Fruit fly (Drosophila melanogaster) whole organism: ENCODE measurements around the gene jar.

Experiments used
- CG8478 ChIP-seq: fragments of >200 bp; optimal IDR thresholded peaks from 2 replicates; lab custom pipeline; 2018; ENCODE audit warnings: inconsistent platforms
- Dll ChIP-seq: fragments of >200 bp; optimal IDR thresholded peaks from 2 replicates; lab custom pipeline; 2017
- EcR ChIP-seq, 2 experiments: fragments of >200 bp; optimal IDR thresholded peaks; 2 replicates each; lab custom pipeline; 2017; ENCODE audit warnings: missing biosample characterization in 2 of 2, missing genetic modification characterization in 2 of 2, missing genetic modification reagents in 2 of 2
- pan ChIP-seq: fragments of >200 bp; optimal IDR thresholded peaks from 2 replicates; lab custom pipeline; 2017
- psq ChIP-seq: fragments of >200 bp; optimal IDR thresholded peaks from 2 replicates; lab custom pipeline; 2017
- usp ChIP-seq: fragments of >200 bp; optimal IDR thresholded peaks from 2 replicates; lab custom pipeline; 2017; ENCODE audit warnings: missing biosample characterization, missing genetic modification characterization, mixed read lengths

Gene jar

DNA sequence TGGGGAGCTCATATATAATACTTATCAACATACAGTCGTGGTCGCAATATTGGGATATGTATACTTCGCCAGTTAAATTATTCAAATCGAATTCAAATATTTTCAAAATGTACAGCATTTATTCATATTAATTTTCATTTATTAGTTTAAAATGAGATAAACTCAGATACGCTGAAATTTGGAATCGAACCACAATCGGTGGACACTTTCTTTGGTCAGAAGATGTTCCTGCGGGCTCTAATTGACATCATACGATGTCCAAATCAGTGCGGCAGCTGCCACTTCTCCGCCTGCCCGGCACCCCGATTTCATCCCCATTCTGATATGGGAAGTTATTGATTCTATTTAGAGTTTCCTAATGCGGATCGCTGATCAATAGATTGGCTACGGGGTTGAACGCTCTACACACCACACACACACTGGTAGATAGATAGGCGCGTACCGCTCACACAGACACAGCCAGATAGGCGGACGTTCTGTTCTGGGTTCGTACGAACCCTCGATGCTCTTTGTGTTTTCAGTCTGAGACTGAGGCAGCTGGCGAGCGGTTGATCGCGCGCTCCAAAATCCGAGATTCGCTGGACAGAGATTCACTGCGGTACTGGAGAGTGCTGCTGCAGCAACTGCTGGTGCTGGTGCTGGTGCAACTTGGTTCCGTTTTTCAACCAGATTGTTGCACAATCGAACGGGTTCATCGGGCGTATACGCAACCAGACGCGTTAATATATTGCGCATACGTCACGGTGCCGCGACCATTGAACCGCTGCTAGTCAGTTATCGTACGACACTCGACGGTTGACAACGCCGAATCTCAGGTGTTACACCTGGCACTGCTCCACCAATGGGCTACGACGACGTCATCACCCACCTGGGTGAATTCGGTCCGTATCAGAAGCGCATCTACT, 5.3 kb upstream of the jar start, which contains the start of gene Orct:
Orct (plus strand) TSS at position 157 of the 905 bp plus-strand sequence.
- no peak for TF ChIP-seq pan
- TF ChIP-seq EcR (GFP tag; optimal IDR thresholded peaks at IDR 0.05; lab: Kevin White, UChicago) = peak in 1 of 2 experiments; percentile 19
- no peak for TF ChIP-seq usp (GFP tag; lab: Kevin White, UChicago)

DNA sequence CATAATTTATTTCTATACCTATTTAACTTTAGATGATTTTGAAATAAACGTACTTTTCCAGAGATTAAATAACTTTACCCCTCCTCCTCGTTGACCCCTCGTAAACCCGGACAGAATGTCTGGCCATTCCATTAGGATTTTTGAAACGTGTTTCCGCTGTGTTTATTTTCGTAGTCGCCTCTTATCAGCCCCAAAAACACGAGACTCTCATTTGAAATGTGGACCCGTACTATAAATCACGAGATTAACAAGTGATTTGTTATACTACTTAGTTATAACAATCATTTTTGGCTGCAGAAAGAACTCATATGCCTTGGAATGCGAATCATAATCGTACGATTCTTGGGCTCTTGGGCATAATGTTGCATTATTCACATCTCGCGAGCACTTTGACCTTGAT, 4.4 kb upstream of the jar start:
- TF ChIP-seq EcR (GFP tag; optimal IDR thresholded peaks at IDR 0.05; lab: Kevin White, UChicago) = no peak
- TF ChIP-seq psq (lab: Kevin White, UChicago) = no peak

DNA sequence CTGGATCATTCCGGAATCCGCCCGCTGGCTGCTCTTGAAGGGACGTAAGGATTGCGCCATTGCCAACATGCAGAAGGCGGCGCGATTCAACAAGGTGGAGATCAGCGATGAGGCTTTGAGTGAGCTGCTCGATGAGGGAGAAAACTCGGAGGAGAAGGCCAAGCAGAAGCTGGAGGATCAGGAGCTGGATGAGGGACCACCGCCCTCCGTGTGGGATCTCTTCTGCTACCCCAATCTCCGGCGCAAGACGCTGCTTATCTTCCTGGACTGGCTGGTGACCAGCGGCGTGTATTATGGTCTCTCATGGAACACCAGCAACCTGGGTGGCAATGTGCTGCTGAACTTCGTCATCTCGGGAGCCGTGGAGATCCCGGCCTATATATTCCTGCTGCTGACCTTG, 3.2 kb upstream of the jar start:
- TF ChIP-seq Dll (lab: Kevin White, UChicago) (no peak), psq (lab: Kevin White, UChicago) (no peak), EcR (GFP tag; optimal IDR thresholded peaks at IDR 0.05; lab: Kevin White, UChicago) (no peak), usp (GFP tag; lab: Kevin White, UChicago) (no peak), pan (no peak), CG8478 (no peak)

DNA sequence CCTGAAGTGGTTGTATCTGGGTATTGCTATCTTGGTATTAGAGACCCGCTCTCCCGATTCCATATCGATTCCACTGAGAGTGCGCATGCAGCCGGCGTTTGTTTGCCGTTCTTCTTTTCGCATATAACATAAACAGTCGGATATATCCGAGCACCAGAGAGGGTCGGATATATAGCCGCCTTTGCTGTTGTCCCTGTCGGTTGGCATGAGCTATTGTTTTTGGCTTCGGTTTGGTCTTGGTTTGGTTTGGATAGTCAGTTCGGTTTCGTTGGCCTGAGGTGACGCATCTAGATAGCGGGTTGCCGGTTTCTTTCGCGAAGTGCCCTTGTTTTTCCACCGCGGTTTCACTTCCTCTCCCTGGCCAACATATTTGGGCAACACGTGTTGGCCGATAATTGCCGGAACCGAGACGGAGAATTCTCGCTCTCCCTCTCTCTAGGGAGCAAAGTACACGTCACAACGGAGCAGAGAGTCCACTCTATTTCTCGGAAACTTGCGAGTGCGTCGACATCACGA, 1.8 kb upstream of the jar start, which contains the start of gene Orct2:
Orct2 (plus strand) TSS at position 255 of the 516 bp plus-strand sequence.
- peak; percentile 34 for TF ChIP-seq Dll (lab: Kevin White, UChicago)
- no peak for TF ChIP-seq usp (GFP tag; lab: Kevin White, UChicago)

DNA sequence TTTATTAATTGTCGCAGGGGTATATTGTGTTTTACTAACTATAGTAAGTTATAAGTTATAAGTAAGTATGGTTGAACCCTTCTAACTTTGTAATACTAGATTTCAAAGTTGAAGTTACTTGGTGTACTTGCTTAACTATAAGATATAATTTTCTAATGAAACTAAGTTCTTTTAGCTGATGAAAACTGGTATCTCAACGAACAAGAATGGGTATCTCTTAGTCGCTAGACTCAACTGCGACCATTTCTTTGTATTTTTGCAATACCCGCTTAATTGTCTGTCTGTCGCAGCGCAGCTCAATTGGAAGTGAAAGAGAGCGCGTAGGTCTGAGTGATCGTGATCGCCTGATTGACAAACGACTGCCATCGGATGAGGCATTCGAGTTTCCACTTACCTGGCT, 1.2 kb upstream of the jar start:
- TF ChIP-seq Dll (lab: Kevin White, UChicago) (no peak), usp (GFP tag; lab: Kevin White, UChicago) (no peak), CG8478 (no peak), psq (lab: Kevin White, UChicago) (no peak), pan (no peak), EcR (GFP tag; optimal IDR thresholded peaks at IDR 0.05; lab: Kevin White, UChicago) (no peak)

DNA sequence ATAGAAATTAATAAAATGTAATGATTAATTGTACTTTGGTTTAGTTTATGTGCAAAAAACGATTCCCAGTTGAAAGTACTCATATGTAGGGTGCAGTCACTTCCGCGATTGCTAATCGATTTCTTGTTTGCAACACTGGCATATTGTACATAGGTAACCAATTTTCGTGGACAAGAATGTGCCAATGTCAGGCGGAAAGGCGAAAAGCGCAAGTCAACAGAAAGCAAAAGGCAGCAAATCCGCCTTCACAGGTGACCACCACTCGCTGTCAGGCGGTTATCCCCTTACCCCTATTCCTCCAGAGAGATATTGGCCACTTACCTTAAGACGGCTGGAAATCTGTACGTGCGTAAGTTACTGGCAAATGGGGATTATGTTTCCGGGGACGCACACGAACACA, 455 bp downstream of the jar start:
- TF ChIP-seq Dll (lab: Kevin White, UChicago) = no peak
- TF ChIP-seq CG8478 = no peak
- no peak for TF ChIP-seq psq (lab: Kevin White, UChicago)
- no peak for TF ChIP-seq EcR (GFP tag; optimal IDR thresholded peaks at IDR 0.05; lab: Kevin White, UChicago)
- TF ChIP-seq pan = no peak
- TF ChIP-seq usp (GFP tag; lab: Kevin White, UChicago) = no peak

DNA sequence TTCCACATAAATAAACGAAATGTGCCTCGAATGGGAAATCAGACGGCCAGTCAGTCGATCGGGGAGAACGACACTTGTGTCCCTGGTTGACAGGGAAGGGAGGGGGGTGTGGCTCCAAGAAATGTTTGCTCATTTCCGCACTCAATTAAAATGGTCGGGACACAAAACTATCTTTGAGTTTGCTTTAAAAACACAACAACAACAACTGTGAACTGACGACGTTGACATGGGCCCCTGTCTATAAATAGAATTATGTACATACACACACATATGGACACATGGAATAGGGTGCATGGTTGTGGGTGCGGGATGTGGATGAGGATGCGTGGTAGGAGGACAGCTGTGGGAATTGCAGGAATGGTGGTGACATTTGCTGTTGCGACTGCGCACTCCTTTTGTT, 999 bp downstream of the jar start:
- TF ChIP-seq EcR (GFP tag; optimal IDR thresholded peaks at IDR 0.05; lab: Kevin White, UChicago) = peak in 1 of 2 experiments; percentile 18
- TF ChIP-seq pan = no peak
- no peak for TF ChIP-seq psq (lab: Kevin White, UChicago)

DNA sequence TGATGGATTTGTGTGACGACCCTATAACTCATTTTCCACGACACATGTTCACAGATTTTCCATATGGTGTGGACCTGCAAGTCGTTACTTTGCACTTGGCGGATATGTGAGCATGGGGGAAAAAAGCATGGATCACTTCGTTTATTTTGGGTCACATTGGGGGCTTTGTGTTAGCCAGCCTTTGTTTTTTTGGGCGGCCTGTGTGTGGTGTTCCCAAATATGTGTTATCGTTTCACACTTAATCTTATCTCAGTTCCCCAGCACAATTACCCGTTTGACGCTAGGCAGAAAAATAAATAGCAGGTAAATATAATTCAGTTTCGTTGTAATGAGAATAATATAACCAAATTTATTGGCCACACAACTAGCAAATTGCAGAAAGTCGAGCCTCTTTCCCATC, 2.7 kb downstream of the jar start:
- TF ChIP-seq EcR (GFP tag; optimal IDR thresholded peaks at IDR 0.05; lab: Kevin White, UChicago) (no peak), pan (no peak), Dll (lab: Kevin White, UChicago) (no peak), usp (GFP tag; lab: Kevin White, UChicago) (no peak), psq (lab: Kevin White, UChicago) (no peak), CG8478 (no peak)

DNA sequence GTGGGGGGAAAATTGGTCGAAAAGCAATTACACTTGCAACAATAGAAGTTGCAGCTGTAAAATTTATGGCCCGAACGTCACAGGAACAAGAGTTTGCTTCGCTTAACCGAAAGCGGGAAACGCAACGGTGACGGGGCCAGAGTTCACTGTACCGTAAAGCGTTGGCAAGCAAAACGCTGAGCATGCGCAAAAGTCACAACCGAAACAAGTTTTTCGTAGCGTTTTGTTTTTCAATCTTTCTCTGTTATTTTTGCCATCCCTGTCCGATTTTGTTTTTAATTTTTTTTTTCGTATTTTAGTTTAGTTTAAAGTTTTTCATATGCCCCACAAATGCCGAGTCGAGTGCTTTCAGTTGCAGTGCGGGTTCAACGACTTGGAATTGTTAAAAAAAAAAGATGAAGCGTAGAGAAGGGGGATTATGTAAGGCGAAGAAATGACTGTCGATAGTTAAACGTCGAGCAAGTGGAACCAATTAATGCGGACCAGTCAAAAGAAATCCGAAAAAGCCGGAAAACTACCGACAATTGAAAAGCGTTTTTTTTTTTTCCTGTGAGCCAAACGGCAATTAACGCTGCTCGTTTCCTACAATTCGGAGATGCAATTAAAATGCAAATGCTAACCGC, 3.3 kb downstream of the jar start:
- TF ChIP-seq psq (lab: Kevin White, UChicago) = no peak
- TF ChIP-seq EcR (GFP tag; optimal IDR thresholded peaks at IDR 0.05; lab: Kevin White, UChicago) = peak in 1 of 2 experiments; percentile 44

DNA sequence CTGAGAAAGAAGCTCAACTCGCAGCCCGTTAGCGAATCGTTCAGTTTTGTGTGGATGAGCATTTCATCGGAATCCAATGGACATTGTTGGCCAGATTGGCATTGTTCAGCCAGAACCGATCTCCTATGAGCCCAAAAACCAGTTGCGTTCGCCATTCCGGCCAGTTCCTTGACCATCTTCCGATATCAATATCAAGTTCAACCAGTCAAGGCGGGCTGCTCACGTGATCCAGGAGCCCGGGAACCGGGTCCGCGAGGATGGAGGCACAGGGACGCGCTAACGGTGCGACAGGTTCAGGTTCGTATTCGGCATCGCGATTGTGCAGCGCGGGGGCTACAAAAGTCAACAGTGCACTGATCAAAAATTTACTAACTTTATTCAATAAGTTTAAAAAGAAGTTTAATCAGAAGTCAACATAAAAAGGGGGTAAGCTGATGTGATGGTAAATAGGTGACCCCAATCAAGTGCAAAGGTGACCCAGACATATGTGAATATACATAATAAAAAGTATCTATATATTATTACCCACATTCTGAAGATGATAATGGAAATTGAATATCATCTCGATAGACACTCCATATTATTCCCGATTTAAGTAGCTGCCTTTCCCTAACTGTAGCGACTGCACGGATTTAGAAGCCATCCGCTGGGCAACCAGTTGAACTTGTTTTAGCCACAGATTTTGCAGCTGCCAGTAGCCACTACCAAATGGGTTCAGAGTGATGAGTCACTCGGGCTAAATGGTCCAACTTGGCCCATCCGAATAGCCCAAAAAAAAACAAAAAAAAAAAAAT, 4.0 kb downstream of the jar start:
- TF ChIP-seq CG8478 = no peak
- TF ChIP-seq EcR (GFP tag; optimal IDR thresholded peaks at IDR 0.05; lab: Kevin White, UChicago) = peak in 1 of 2 experiments; percentile 56

DNA sequence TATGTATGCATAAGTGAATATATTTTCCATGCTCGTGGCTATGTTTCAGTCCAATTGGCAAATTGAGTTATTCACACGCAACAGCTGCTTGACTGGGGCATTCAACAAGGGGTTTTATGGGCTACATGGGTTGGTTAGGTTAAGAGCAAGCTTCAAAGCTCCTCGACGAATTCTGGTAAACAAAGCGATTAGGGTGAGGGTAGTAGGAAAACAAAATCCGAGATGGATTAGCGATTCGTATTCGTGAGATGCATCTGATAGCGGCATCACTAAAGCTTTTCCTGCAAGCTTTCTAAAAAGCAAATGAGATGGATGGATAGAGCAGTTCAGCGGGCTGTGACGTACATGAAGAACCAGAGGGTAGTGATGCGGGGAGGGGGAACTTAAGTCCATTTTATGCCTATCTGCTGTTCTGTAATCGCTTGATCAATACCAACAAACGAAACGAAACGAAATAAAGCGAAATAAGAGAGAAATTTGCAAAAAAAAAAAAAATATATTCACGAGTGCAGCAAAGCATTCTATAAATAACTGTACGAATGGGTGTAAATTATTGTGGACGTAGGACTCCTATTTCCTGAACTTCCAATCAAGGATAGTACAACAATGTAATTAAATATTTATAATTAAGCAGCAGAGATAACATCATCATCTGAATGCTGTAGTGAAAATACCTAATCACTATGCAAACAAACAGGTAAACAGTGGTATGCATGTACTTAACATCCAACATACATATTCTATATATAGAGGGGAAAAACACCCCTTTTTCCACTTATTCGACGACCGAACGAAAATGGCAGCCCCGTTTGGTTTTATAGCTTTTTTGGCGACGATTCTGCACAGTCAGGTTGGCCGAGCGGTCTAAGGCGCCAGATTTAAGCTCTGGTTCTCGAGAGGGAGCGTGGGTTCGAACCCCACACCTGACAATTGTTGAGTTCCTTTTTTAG, 6.3 kb downstream of the jar start:
- TF ChIP-seq CG8478 (no peak), psq (lab: Kevin White, UChicago) (no peak), EcR (GFP tag; optimal IDR thresholded peaks at IDR 0.05; lab: Kevin White, UChicago) (no peak), usp (GFP tag; lab: Kevin White, UChicago) (no peak), Dll (lab: Kevin White, UChicago) (no peak), pan (no peak)
